Worm (Caenorhabditis elegans): Measurements from ENCODE around the gene R13H4.2.

ce11 chrV:11836073-11836472, at the start of gene R13H4.2:
- TF ChIP-seq dao-5 (tag; optimal IDR thresholded peaks at IDR 0.05), result no peak
- TF ChIP-seq him-1 (tag; optimal IDR thresholded peaks at IDR 0.05), result no peak
